Worm (Caenorhabditis elegans): ENCODE results near the gene F53B1.9.

Gene F53B1.9

ce11 chrX:2131650-2132049, at the start of gene F53B1.9:
Gene F53B1.9, minus strand, starts transcription at chrX:2131844.
- no peak for TF ChIP-seq unc-39 (tag; optimal IDR thresholded peaks at IDR 0.05)
- no peak for TF ChIP-seq nhr-76 (tag; optimal IDR thresholded peaks at IDR 0.05)
- peak; percentile 2 for TF ChIP-seq ces-1 (GFP tag; optimal IDR thresholded peaks at IDR 0.05)
- TF ChIP-seq ceh-43 (GFP tag; optimal IDR thresholded peaks at IDR 0.05) = no peak

DNA sequence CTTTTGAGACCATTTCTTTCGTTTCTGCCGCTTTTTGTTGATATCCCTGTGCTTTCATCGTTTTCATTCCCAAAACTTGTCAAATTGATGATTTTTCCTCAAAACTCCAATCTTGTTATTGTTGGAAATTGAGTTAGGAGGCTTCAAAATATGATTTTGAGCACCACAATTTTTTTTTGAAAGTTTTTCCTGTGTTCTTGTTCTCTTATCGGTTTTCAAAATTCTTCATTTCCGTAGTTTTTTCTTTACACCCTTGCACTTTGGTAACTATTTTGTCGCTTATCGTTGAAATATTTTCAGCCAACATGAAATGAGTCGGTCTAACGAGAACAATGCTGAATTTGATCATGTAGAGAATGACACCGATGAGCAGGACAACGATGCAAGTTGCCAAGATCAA, 48.9 kb upstream of the F53B1.9 start, which contains the start of gene F48B9.1:
Gene F48B9.1, plus strand, starts transcription at position 301 of the 400 bp plus-strand sequence.
- TF ChIP-seq lsy-2 (tag; optimal IDR thresholded peaks at IDR 0.05) = no peak
- no peak for TF ChIP-seq zip-8 (tag; optimal IDR thresholded peaks at IDR 0.05)
- TF ChIP-seq nhr-76 (tag; optimal IDR thresholded peaks at IDR 0.05) = no peak

DNA sequence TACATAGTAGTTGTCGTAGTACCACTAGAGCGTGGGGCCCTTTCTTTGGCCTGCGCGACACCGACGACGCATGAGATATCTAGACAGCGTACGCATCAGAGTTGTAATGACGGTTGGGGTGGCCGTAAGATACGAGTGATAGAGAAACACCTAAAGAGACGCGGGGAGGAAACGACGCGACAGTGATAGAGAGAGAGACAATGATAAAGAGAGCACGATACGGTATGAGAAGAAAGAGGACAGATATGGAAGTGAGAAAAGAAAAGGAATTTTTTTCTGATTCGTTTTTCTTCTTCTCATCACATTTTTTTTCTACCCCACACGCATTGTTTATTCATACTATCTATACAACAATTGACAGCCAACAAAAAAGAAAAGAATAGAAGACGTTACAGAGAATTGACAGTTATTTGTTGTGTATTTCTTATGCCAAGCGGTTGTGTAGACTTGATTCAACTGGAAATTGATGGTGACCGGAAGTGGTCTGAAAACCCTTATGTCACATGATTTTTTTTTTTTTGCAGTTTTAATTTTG, 46.8 kb upstream of the F53B1.9 start:
- TF ChIP-seq nhr-237 (tag; optimal IDR thresholded peaks at IDR 0.05) (no peak), tbx-8 (GFP tag; optimal IDR thresholded peaks at IDR 0.05) (no peak)

DNA sequence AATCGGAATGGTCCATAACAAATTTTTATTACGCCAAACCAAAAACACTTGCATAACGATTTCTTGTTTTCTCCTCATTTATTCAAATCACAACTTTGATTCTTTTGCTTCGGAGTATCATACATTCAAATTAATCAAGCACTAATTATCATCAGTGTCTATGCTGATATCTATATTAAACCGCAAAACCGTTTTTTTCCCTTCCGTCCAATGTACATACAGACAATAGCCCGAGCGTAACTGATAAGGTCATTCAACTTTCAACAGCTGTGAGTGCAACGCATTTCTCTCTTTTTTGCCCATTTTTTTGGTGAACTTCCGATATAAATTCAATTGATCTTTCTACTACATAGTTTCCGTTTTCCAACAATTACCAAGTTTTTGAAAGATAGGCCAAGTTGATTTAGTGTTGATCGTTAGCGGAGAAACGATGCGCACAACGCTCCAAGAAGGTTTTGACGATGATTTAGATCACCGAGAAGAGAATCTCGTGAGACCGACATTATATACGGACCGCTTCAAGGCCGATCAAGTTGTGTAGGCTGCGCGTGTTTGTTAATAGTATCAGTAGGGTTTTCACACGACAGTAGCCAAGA, 46.2 kb upstream of the F53B1.9 start:
- TF ChIP-seq nhr-28 (tag; optimal IDR thresholded peaks at IDR 0.05) = no peak
- no peak for TF ChIP-seq lsy-2 (tag; optimal IDR thresholded peaks at IDR 0.05)
- no peak for TF ChIP-seq lin-32 (GFP tag; optimal IDR thresholded peaks at IDR 0.05)
- no peak for TF ChIP-seq ceh-43 (GFP tag; optimal IDR thresholded peaks at IDR 0.05)
- TF ChIP-seq cnd-1 (tag; optimal IDR thresholded peaks at IDR 0.05) = no peak
- TF ChIP-seq nhr-2 (tag; optimal IDR thresholded peaks at IDR 0.05) = no peak
- no peak for TF ChIP-seq elt-3 (tag; optimal IDR thresholded peaks at IDR 0.05)
- TF ChIP-seq flh-1 (GFP tag; optimal IDR thresholded peaks at IDR 0.05) = no peak
- TF ChIP-seq mls-2 (tag; optimal IDR thresholded peaks at IDR 0.05) = no peak
- TF ChIP-seq unc-62 (GFP tag; optimal IDR thresholded peaks at IDR 0.05) = no peak
- TF ChIP-seq blmp-1 (tag; optimal IDR thresholded peaks at IDR 0.05) = no peak
- no peak for TF ChIP-seq ces-1 (GFP tag; optimal IDR thresholded peaks at IDR 0.05)
- no peak for TF ChIP-seq bed-3 (GFP tag; optimal IDR thresholded peaks at IDR 0.05)
- no peak for TF ChIP-seq ceh-39 (tag; optimal IDR thresholded peaks at IDR 0.05)
- TF ChIP-seq mab-5 (tag; optimal IDR thresholded peaks at IDR 0.05) = no peak
- TF ChIP-seq elt-1 (tag; optimal IDR thresholded peaks at IDR 0.05; ENCODE audit: borderline replicate concordance, insufficient read depth) = no peak
- no peak for TF ChIP-seq snpc-4 (tag; optimal IDR thresholded peaks at IDR 0.05)
- no peak for TF ChIP-seq drap-1 (GFP tag; optimal IDR thresholded peaks at IDR 0.05)

DNA sequence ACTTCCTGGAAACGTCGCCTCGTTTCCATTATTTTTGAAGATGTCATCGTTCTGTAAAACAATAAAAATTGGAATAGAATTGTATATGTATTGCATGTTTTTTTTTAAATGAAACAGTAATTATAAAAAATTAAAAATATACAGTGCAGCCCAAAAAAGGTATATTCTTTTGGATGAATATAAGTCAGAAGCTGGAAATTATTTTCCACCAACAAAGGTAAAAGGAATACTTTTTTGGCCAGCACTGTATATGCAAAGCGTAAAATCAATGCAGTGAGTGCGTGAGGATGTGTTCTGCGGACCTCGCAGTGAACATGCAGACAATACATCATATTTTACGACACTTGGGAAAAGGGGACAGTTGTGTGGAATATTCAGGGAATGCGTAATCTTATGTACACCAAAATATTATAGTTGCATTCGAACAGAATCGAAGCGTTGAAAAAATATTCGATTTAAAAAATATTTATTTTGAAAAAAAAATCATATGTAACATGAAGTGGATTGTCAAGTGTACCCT, 44.8 kb upstream of the F53B1.9 start, which contains the start of gene F48B9.8:
Gene F48B9.8, minus strand, starts transcription at position 51 of the 520 bp plus-strand sequence.
- TF ChIP-seq nhr-2 (tag; optimal IDR thresholded peaks at IDR 0.05) (no peak), hlh-1 (tag; optimal IDR thresholded peaks at IDR 0.05) (no peak), nhr-237 (tag; optimal IDR thresholded peaks at IDR 0.05) (no peak), pha-4 (tag; optimal IDR thresholded peaks at IDR 0.05) (no peak), sem-2 (GFP tag; optimal IDR thresholded peaks at IDR 0.05) (no peak), mep-1 (tag; optimal IDR thresholded peaks at IDR 0.05) (no peak), ztf-11 (tag; optimal IDR thresholded peaks at IDR 0.05) (no peak), ceh-83 (GFP tag; optimal IDR thresholded peaks at IDR 0.05) (no peak), mls-2 (tag; optimal IDR thresholded peaks at IDR 0.05) (no peak), elt-3 (tag; optimal IDR thresholded peaks at IDR 0.05) (no peak), flh-1 (GFP tag; optimal IDR thresholded peaks at IDR 0.05) (no peak), M03D4.4 (tag; optimal IDR thresholded peaks at IDR 0.05) (no peak), snpc-4 (tag; optimal IDR thresholded peaks at IDR 0.05) (no peak)

DNA sequence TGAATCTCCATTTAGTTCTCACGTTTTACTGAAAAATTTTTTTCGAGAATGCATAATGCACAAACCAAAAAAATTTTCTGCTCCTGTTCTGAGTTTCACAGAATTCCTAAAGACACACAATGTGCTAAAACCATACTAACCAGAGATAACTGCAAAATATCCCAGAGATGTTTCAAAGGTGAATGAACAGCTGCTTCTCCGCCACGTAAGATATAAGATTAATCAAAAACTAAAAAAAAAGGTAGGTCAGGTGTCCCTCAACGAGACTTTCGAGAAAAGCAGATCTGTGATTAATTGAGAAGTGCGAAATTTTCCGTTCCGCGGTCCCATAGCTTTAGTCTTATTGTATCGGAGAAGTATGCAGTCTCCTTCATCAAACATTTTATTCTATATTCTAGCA, 33.1 kb upstream of the F53B1.9 start, which contains the start of gene F48B9.3:
Gene F48B9.3, plus strand, starts transcription at position 301 of the 400 bp plus-strand sequence.
- TF ChIP-seq zip-8 (tag; optimal IDR thresholded peaks at IDR 0.05) (no peak), mls-2 (tag; optimal IDR thresholded peaks at IDR 0.05) (no peak), unc-120 (tag; optimal IDR thresholded peaks at IDR 0.05; ENCODE audit: poor library complexity, severe bottlenecking) (no peak), snpc-4 (tag; optimal IDR thresholded peaks at IDR 0.05) (no peak), mep-1 (tag; optimal IDR thresholded peaks at IDR 0.05) (no peak)

Data from whole organism, mixed stage, embryonic.